Worm (Caenorhabditis elegans) whole organism, L3 larva: ENCODE measurements around the gene aco-2.
A peak's percentile ranks its signal among the peaks of the same experiment; 100 is the strongest.

Source experiments
- R02D3.7 ChIP-seq: fragments of 150-350 bp; optimal IDR thresholded peaks from 2 replicates; lab custom pipeline; 2014; ENCODE audit warnings: missing biosample characterization, missing genetic modification characterization
- aly-2 ChIP-seq: fragments of 150-350 bp; optimal IDR thresholded peaks from 2 replicates; lab custom pipeline; 2014; ENCODE audit warnings: missing biosample characterization, missing genetic modification characterization
- ama-1 ChIP-seq: fragments of 150-350 bp; optimal IDR thresholded peaks from 2 replicates; lab custom pipeline; 2018
- ceh-16 ChIP-seq: sonication (generic microtip); optimal IDR thresholded peaks from 2 replicates; lab custom pipeline; 2017; ENCODE audit warnings: missing biosample characterization, missing genetic modification characterization
- ceh-82 ChIP-seq: fragments of 150-350 bp; optimal IDR thresholded peaks from 2 replicates; lab custom pipeline; 2014; ENCODE audit warnings: missing biosample characterization, missing genetic modification characterization
- ceh-9 ChIP-seq: sonication (generic microtip); optimal IDR thresholded peaks from 2 replicates; lab custom pipeline; 2018; ENCODE audit warnings: missing biosample characterization, missing genetic modification characterization
- daf-12 ChIP-seq: fragments of 150-350 bp; optimal IDR thresholded peaks from 2 replicates; lab custom pipeline; 2014; ENCODE audit warnings: missing biosample characterization, missing genetic modification reagents, missing genetic modification characterization
- egl-27 ChIP-seq: sonication (generic microtip); optimal IDR thresholded peaks from 4 replicates; lab custom pipeline; 2017; ENCODE audit warnings: missing biosample characterization, missing genetic modification reagents, missing genetic modification characterization
- egl-5 ChIP-seq: fragments of 150-350 bp; optimal IDR thresholded peaks from 2 replicates; lab custom pipeline; 2017; ENCODE audit warnings: missing biosample characterization, missing genetic modification reagents, missing genetic modification characterization, inconsistent platforms
- elt-1 ChIP-seq: fragments of 150-350 bp; optimal IDR thresholded peaks from 2 replicates; lab custom pipeline; 2014; ENCODE audit warnings: missing biosample characterization, missing genetic modification characterization
- elt-2 ChIP-seq: sonication (generic microtip); optimal IDR thresholded peaks from 2 replicates; lab custom pipeline; 2016; ENCODE audit warnings: missing genetic modification reagents, mild to moderate bottlenecking, missing genetic modification characterization, missing compliant biosample characterization
- elt-3 ChIP-seq, 3 experiments: fragments of 150-350 bp in 1 of 3; sonication (generic microtip) in 2 of 3; optimal IDR thresholded peaks; 2 replicates in 2 of 3; 4 replicates in 1 of 3; lab custom pipeline; 2014 to 2017; ENCODE audit warnings: missing biosample characterization in 3 of 3, missing genetic modification characterization in 3 of 3
- eor-1 ChIP-seq, 2 experiments: fragments of 150-350 bp; optimal IDR thresholded peaks; 2 replicates each; lab custom pipeline; 2014 to 2018; ENCODE audit warnings: missing biosample characterization in 2 of 2, missing genetic modification characterization in 2 of 2
- fkh-10 ChIP-seq: sonication (generic microtip); optimal IDR thresholded peaks from 2 replicates; lab custom pipeline; 2017; ENCODE audit warnings: missing biosample characterization, missing genetic modification reagents, missing genetic modification characterization
- fkh-2 ChIP-seq: fragments of 150-350 bp; optimal IDR thresholded peaks from 2 replicates; lab custom pipeline; 2014; ENCODE audit warnings: missing biosample characterization, missing genetic modification reagents, missing genetic modification characterization
- fos-1 ChIP-seq: fragments of 150-350 bp; optimal IDR thresholded peaks from 2 replicates; lab custom pipeline; 2014; ENCODE audit warnings: missing biosample characterization, missing genetic modification characterization
- hmg-11 ChIP-seq: sonication (generic microtip); optimal IDR thresholded peaks from 2 replicates; lab custom pipeline; 2016; ENCODE audit warnings: missing genetic modification characterization, missing compliant biosample characterization
- jun-1 ChIP-seq: fragments of 150-350 bp; optimal IDR thresholded peaks from 2 replicates; lab custom pipeline; 2014; ENCODE audit warnings: missing biosample characterization, missing genetic modification reagents, missing genetic modification characterization
- lin-15B ChIP-seq: fragments of 150-350 bp; optimal IDR thresholded peaks from 2 replicates; lab custom pipeline; 2014; ENCODE audit warnings: missing biosample characterization, missing genetic modification characterization
- lin-39 ChIP-seq: fragments of 150-350 bp; optimal IDR thresholded peaks from 2 replicates; lab custom pipeline; 2018; ENCODE audit warnings: missing biosample characterization, missing genetic modification reagents, missing genetic modification characterization
- lsy-12 ChIP-seq: sonication (generic microtip); optimal IDR thresholded peaks from 2 replicates; lab custom pipeline; 2016; ENCODE audit warnings: mild to moderate bottlenecking, missing genetic modification characterization, missing compliant biosample characterization
- mdl-1 ChIP-seq: fragments of 150-350 bp; optimal IDR thresholded peaks from 2 replicates; lab custom pipeline; 2014; ENCODE audit warnings: missing biosample characterization, missing genetic modification characterization
- mml-1 ChIP-seq: fragments of 150-350 bp; sonication (generic microtip); optimal IDR thresholded peaks from 3 replicates; lab custom pipeline; 2014; ENCODE audit warnings: missing biosample characterization, missing genetic modification characterization
- nfya-1 ChIP-seq: sonication (generic microtip); optimal IDR thresholded peaks from 2 replicates; lab custom pipeline; 2017; ENCODE audit warnings: missing genetic modification characterization, mild to moderate bottlenecking, missing compliant biosample characterization, antibody characterized with exemption, moderate library complexity; ENCODE audit not compliant: insufficient read depth
- nhr-11 ChIP-seq: fragments of 150-350 bp; optimal IDR thresholded peaks from 2 replicates; lab custom pipeline; 2014; ENCODE audit warnings: missing biosample characterization, missing genetic modification characterization
- nhr-12 ChIP-seq: fragments of 150-350 bp; optimal IDR thresholded peaks from 2 replicates; lab custom pipeline; 2014; ENCODE audit warnings: missing biosample characterization, missing genetic modification characterization
- nhr-237 ChIP-seq: fragments of 150-350 bp; optimal IDR thresholded peaks from 2 replicates; lab custom pipeline; 2014; ENCODE audit warnings: missing biosample characterization, missing genetic modification characterization
- nhr-28 ChIP-seq: fragments of 150-350 bp; optimal IDR thresholded peaks from 2 replicates; lab custom pipeline; 2014; ENCODE audit warnings: missing biosample characterization, missing genetic modification characterization
- nhr-43 ChIP-seq: sonication (generic microtip); optimal IDR thresholded peaks from 2 replicates; lab custom pipeline; 2016; ENCODE audit warnings: mild to moderate bottlenecking, missing genetic modification characterization, missing compliant biosample characterization; ENCODE audit not compliant: poor library complexity, severe bottlenecking
- nhr-67 ChIP-seq: fragments of 150-350 bp; optimal IDR thresholded peaks from 2 replicates; lab custom pipeline; 2014; ENCODE audit warnings: missing biosample characterization, missing genetic modification characterization
- nhr-76 ChIP-seq: fragments of 150-350 bp; sonication (generic microtip); optimal IDR thresholded peaks from 5 replicates; lab custom pipeline; 2014; ENCODE audit warnings: missing biosample characterization, missing genetic modification characterization
- pha-4 ChIP-seq: fragments of 150-350 bp; optimal IDR thresholded peaks from 2 replicates; lab custom pipeline; 2014; ENCODE audit warnings: missing biosample characterization, missing genetic modification reagents, missing genetic modification characterization
- pqm-1 ChIP-seq: fragments of 150-350 bp; optimal IDR thresholded peaks from 2 replicates; lab custom pipeline; 2017; ENCODE audit warnings: missing biosample characterization, missing genetic modification characterization, inconsistent platforms
- sea-2 ChIP-seq: fragments of 150-350 bp; sonication (generic microtip); optimal IDR thresholded peaks from 4 replicates; lab custom pipeline; 2014; ENCODE audit warnings: missing biosample characterization, missing genetic modification reagents, missing genetic modification characterization
- skn-1 ChIP-seq: fragments of 150-350 bp; optimal IDR thresholded peaks from 2 replicates; lab custom pipeline; 2014; ENCODE audit warnings: missing biosample characterization, missing genetic modification characterization
- snpc-4 ChIP-seq: fragments of 150-350 bp; optimal IDR thresholded peaks from 2 replicates; lab custom pipeline; 2014; ENCODE audit warnings: missing biosample characterization, missing genetic modification characterization
- tbx-2 ChIP-seq: sonication (generic microtip); optimal IDR thresholded peaks from 2 replicates; lab custom pipeline; 2016; ENCODE audit warnings: mild to moderate bottlenecking, missing genetic modification characterization, missing compliant biosample characterization
- unc-39 ChIP-seq: sonication (generic microtip); optimal IDR thresholded peaks from 4 replicates; lab custom pipeline; 2017; ENCODE audit warnings: missing biosample characterization, missing genetic modification characterization
- unc-62 ChIP-seq: fragments of 150-350 bp; sonication (generic microtip); optimal IDR thresholded peaks from 4 replicates; lab custom pipeline; 2014; ENCODE audit warnings: missing biosample characterization, missing genetic modification reagents, missing genetic modification characterization
- zag-1 ChIP-seq: fragments of 150-350 bp; optimal IDR thresholded peaks from 2 replicates; lab custom pipeline; 2014; ENCODE audit warnings: missing biosample characterization, missing genetic modification characterization
- ztf-11 ChIP-seq: fragments of 150-350 bp; optimal IDR thresholded peaks from 2 replicates; lab custom pipeline; 2014; ENCODE audit warnings: missing biosample characterization, missing genetic modification characterization
- ztf-4 ChIP-seq: fragments of 150-350 bp; optimal IDR thresholded peaks from 2 replicates; lab custom pipeline; 2014; ENCODE audit warnings: missing biosample characterization, missing genetic modification characterization

aco-2 gene

ce11 chrIII:7996353-7996752 is 22.8 kb downstream of the aco-2 start, which contains the start of gene npr-17:
TSS of gene npr-17 (minus strand) at chrIII:7996453.
- TF ChIP-seq daf-12 (no peak), nhr-237 (tag; lab: Kevin White, UChicago) (no peak), egl-27 (tag; lab: Kevin White, UChicago) (no peak), jun-1 (tag; lab: Kevin White, UChicago) (no peak), snpc-4 (tag; lab: Kevin White, UChicago) (no peak), nhr-12 (no peak), lsy-12 (tag; lab: Kevin White, UChicago) (no peak), eor-1 (tag; optimal IDR thresholded peaks at IDR 0.05; lab: Kevin White, UChicago) (no peak), mdl-1 (tag; lab: Kevin White, UChicago) (no peak), ztf-11 (tag; lab: Kevin White, UChicago) (no peak), pqm-1 (tag; lab: Kevin White, UChicago) (no peak), nhr-11 (tag; lab: Kevin White, UChicago) (no peak)
- TF ChIP-seq, all 47 proteins: peak for 0

DNA sequence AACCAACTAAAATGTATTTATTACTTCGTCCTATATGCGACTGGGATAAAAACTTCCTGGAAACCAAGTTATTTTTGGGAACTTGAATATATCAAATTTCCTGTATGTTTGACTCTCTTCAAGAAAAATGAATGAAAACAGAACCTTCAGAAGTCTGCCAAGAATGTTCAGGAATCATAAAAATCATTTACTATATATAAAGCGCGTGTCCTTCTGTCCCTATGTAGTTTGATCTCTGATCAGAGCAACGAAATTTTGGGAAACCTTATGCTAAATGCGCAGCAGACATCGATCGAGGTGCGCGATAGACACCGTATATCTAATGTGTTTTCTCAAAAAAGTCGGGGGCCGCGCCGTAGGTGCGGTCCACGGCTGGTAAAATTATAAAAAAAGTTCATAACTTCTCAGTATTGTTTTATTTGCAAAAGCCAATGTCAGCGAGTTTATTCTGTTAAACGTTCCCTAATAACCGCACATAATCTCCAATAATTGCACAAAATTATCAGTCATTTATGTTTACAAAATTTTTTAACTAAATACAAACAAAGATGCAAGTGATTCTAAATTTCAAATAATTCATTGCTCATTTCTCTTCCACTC is 24.0 kb downstream of the aco-2 start:
- TF ChIP-seq nhr-67 (tag; lab: Kevin White, UChicago) (no peak), nhr-43 (tag; lab: Kevin White, UChicago) (no peak), ceh-82 (tag; lab: Kevin White, UChicago) (no peak), unc-62 (GFP tag; lab: Kevin White, UChicago) (no peak), ceh-9 (tag; lab: Kevin White, UChicago) (no peak), mml-1 (no peak), lsy-12 (tag; lab: Kevin White, UChicago) (no peak), ztf-11 (tag; lab: Kevin White, UChicago) (no peak), lin-15B (tag; lab: Kevin White, UChicago) (no peak), fkh-2 (tag; lab: Kevin White, UChicago) (no peak), tbx-2 (tag; lab: Kevin White, UChicago) (no peak), elt-3 (tag; optimal IDR thresholded peaks at IDR 0.05; lab: Kevin White, UChicago) (no peak)
- TF ChIP-seq, all 47 proteins: peak for 0

DNA sequence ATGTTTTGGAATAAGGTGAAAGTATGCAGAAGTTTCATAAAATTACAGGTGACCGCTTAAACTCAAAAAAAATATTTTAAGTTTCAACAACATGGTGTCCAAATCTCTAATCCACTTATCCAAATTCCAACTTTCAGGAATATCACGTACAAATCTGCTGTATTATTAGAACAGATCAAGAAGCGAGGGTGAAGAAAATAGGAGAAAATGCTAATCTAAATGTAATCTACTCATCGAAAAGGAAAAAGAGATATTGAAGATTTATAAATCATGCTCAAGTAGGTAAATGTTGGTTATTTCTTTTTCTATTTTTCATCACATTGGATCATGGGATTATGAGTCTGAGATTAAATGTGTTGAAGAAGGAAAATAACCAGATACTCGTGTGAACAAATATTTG is 28.0 kb downstream of the aco-2 start:
- TF ChIP-seq lsy-12 (tag; lab: Kevin White, UChicago) (no peak), R02D3.7 (tag; lab: Kevin White, UChicago) (no peak), aly-2 (tag; lab: Kevin White, UChicago) (no peak), unc-39 (tag; lab: Kevin White, UChicago) (no peak), sea-2 (GFP tag; lab: Kevin White, UChicago) (no peak), fkh-2 (tag; lab: Kevin White, UChicago) (no peak), skn-1 (no peak), eor-1 (tag; optimal IDR thresholded peaks at IDR 0.05; lab: Kevin White, UChicago) (no peak), nhr-11 (tag; lab: Kevin White, UChicago) (no peak), tbx-2 (tag; lab: Kevin White, UChicago) (no peak), lin-39 (tag; lab: Kevin White, UChicago) (no peak), fkh-10 (no peak), elt-1 (no peak), mdl-1 (tag; lab: Kevin White, UChicago) (no peak), unc-62 (GFP tag; lab: Kevin White, UChicago) (no peak), hmg-11 (tag; lab: Kevin White, UChicago) (no peak)

- TF ChIP-seq elt-3 (tag; optimal IDR thresholded peaks at IDR 0.05; lab: Kevin White, UChicago) = no peak
- no peak for TF ChIP-seq fos-1 (tag; lab: Kevin White, UChicago)
Measured at ce11 chrIII:8004091-8004490, 30.6 kb downstream of the aco-2 start, which contains the start of gene C06G4.6. TSS of gene C06G4.6 (plus strand) at chrIII:8004391.

DNA sequence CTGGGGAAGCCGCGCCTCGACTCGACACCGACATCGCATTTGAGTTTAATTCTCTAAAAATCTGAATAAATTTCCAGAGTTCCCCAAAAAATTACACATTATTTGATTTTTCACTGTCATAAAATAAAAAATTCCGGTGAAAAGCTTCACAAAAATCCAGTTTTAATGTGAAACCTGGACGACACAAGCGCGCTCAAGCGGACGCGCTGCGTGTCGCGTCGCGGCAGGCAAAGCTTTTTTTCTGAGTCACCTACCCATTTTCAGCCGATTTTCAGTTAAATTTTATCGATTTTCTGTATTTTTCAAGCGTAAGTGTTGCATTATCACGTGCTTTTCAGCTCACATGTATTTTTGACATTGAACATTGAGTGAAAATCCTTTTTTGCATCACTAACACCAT is 36.3 kb downstream of the aco-2 start, which contains the start of gene cit-1.1:
cit-1.1 (minus strand) TSS at position 53 of the 400 bp plus-strand sequence.
- TF ChIP-seq egl-5 (peak; percentile 37), egl-27 (tag; lab: Kevin White, UChicago) (no peak), ztf-4 (no peak), nhr-76 (tag; lab: Kevin White, UChicago) (no peak), nfya-1 (tag; lab: Kevin White, UChicago) (peak; percentile 46), unc-39 (tag; lab: Kevin White, UChicago) (no peak), tbx-2 (tag; lab: Kevin White, UChicago) (no peak), pqm-1 (tag; lab: Kevin White, UChicago) (no peak), ceh-16 (tag; lab: Kevin White, UChicago) (no peak), hmg-11 (tag; lab: Kevin White, UChicago) (peak; percentile 36), nhr-237 (tag; lab: Kevin White, UChicago) (no peak), lin-39 (tag; lab: Kevin White, UChicago) (peak; percentile 59), snpc-4 (tag; lab: Kevin White, UChicago) (no peak), elt-3 (tag; optimal IDR thresholded peaks at IDR 0.05; lab: Kevin White, UChicago) (no peak), nhr-11 (tag; lab: Kevin White, UChicago) (no peak), pha-4 (tag; lab: Kevin White, UChicago) (peak; percentile 11), nhr-28 (tag; lab: Kevin White, UChicago) (no peak), fkh-10 (no peak), ceh-82 (tag; lab: Kevin White, UChicago) (no peak), ama-1 (no peak), lin-15B (tag; lab: Kevin White, UChicago) (peak; percentile 60), zag-1 (tag; lab: Kevin White, UChicago) (no peak), elt-2 (tag; lab: Kevin White, UChicago) (peak; percentile 19), nhr-43 (tag; lab: Kevin White, UChicago) (no peak), mml-1 (no peak)
